Worm (Caenorhabditis elegans) whole organism, L1 larva: Measurements from ENCODE around the gene pxn-1.

Experiments
- C04F5.9 ChIP-seq: sonication (generic microtip); optimal IDR thresholded peaks from 2 replicates; lab custom pipeline; 2016; ENCODE audit warnings: missing genetic modification characterization, missing compliant biosample characterization
- C16A3.4 ChIP-seq: fragments of 150-350 bp; optimal IDR thresholded peaks from 2 replicates; lab custom pipeline; 2014; ENCODE audit warnings: missing biosample characterization, missing genetic modification characterization
- F16B12.6 ChIP-seq: fragments of 150-350 bp; optimal IDR thresholded peaks from 2 replicates; lab custom pipeline; 2014; ENCODE audit warnings: missing biosample characterization, missing genetic modification characterization
- ama-1 ChIP-seq: fragments of 150-350 bp; optimal IDR thresholded peaks from 2 replicates; lab custom pipeline; 2014
- ceh-63 ChIP-seq: fragments of 200-800 bp; sonication (Bioruptor generic); optimal IDR thresholded peaks from 2 replicates; lab custom pipeline; 2018; ENCODE audit warnings: mild to moderate bottlenecking, missing genetic modification characterization, missing compliant biosample characterization
- ceh-8 ChIP-seq: fragments of 200-800 bp; sonication (Bioruptor generic); optimal IDR thresholded peaks from 2 replicates; lab custom pipeline; 2018; ENCODE audit warnings: mild to moderate bottlenecking, missing genetic modification characterization, moderate library complexity, missing compliant biosample characterization
- ceh-82 ChIP-seq, 3 experiments: fragments of 150-350 bp in 1 of 3; sonication (generic microtip) in 2 of 3; optimal IDR thresholded peaks; 2 replicates each; lab custom pipeline; 2014 to 2017; ENCODE audit warnings: missing biosample characterization in 3 of 3, missing genetic modification characterization in 3 of 3
- ceh-88 ChIP-seq: fragments of 200-800 bp; sonication (Bioruptor generic); IDR thresholded peaks from 2 replicates; pipeline ENCODE4 v1.3.6; 2022; ENCODE audit warnings: missing genetic modification characterization, missing compliant biosample characterization
- ces-1 ChIP-seq: fragments of 150-350 bp; optimal IDR thresholded peaks from 2 replicates; lab custom pipeline; 2014; ENCODE audit warnings: missing biosample characterization, missing genetic modification reagents, missing genetic modification characterization
- dpl-1 ChIP-seq, 3 experiments: fragments of 150-350 bp in 2 of 3; sonication (generic microtip) in 1 of 3; optimal IDR thresholded peaks; 2 replicates each; lab custom pipeline; 2014 to 2017; ENCODE audit warnings: missing biosample characterization in 3 of 3, missing genetic modification characterization in 3 of 3, missing genetic modification reagents in 3 of 3
- dsc-1 ChIP-seq: sonication (generic microtip); optimal IDR thresholded peaks from 2 replicates; lab custom pipeline; 2016; ENCODE audit warnings: mild to moderate bottlenecking, missing genetic modification characterization, missing compliant biosample characterization
- efl-1 ChIP-seq, 4 experiments: fragments of 150-350 bp; optimal IDR thresholded peaks in 3 of 4; peaks in 1 of 4; 1 replicate in 1 of 4; 2 replicates in 3 of 4; lab custom pipeline; 2014; ENCODE audit warnings: missing biosample characterization in 2 of 4, missing genetic modification characterization in 2 of 4, missing genetic modification reagents in 2 of 4
- egl-13 ChIP-seq: sonication (generic microtip); optimal IDR thresholded peaks from 2 replicates; lab custom pipeline; 2016; ENCODE audit warnings: missing genotype, missing genetic modification reagents, missing genetic modification characterization, missing compliant biosample characterization
- egl-27 ChIP-seq, 2 experiments: fragments of 150-350 bp in 1 of 2; sonication (generic microtip); optimal IDR thresholded peaks; 3 replicates each; lab custom pipeline; 2017 to 2018; ENCODE audit warnings: missing biosample characterization in 2 of 2, missing genetic modification characterization in 2 of 2, missing genetic modification reagents in 2 of 2
- elt-3 ChIP-seq, 6 experiments: fragments of 150-350 bp in 1 of 6; sonication (generic microtip); optimal IDR thresholded peaks; 2 replicates each; lab custom pipeline; 2017 to 2018; ENCODE audit warnings: missing biosample characterization in 6 of 6, missing genetic modification characterization in 6 of 6, inconsistent platforms in 1 of 6
- ets-5 ChIP-seq: fragments of 200-800 bp; sonication (Bioruptor generic); IDR thresholded peaks from 2 replicates; pipeline ENCODE4 v1.3.6; 2022; ENCODE audit warnings: missing genetic modification characterization, missing compliant biosample characterization
- fkh-10 ChIP-seq: sonication (generic microtip); optimal IDR thresholded peaks from 2 replicates; lab custom pipeline; 2017; ENCODE audit warnings: missing biosample characterization, missing genetic modification reagents, missing genetic modification characterization
- fkh-4 ChIP-seq: sonication (generic microtip); optimal IDR thresholded peaks from 2 replicates; lab custom pipeline; 2016; ENCODE audit warnings: missing compliant biosample characterization, missing genetic modification characterization, borderline replicate concordance
- fkh-8 ChIP-seq: sonication (generic microtip); optimal IDR thresholded peaks from 2 replicates; lab custom pipeline; 2016; ENCODE audit warnings: mild to moderate bottlenecking, missing genetic modification characterization, missing compliant biosample characterization
- fos-1 ChIP-seq: fragments of 150-350 bp; optimal IDR thresholded peaks from 2 replicates; lab custom pipeline; 2014; ENCODE audit warnings: missing biosample characterization, missing genetic modification characterization
- hlh-4 ChIP-seq: sonication (generic microtip); optimal IDR thresholded peaks from 2 replicates; lab custom pipeline; 2016; ENCODE audit warnings: mild to moderate bottlenecking, missing genetic modification characterization, missing compliant biosample characterization
- irx-1 ChIP-seq: sonication (generic microtip); optimal IDR thresholded peaks from 2 replicates; lab custom pipeline; 2016; ENCODE audit warnings: missing genetic modification characterization, missing compliant biosample characterization
- isw-1 ChIP-seq: fragments of 200-800 bp; sonication (Bioruptor generic); IDR thresholded peaks from 2 replicates; pipeline ENCODE4 v1.3.6; 2022; ENCODE audit warnings: missing genetic modification characterization, missing compliant biosample characterization
- jun-1 ChIP-seq: fragments of 150-350 bp; optimal IDR thresholded peaks from 2 replicates; lab custom pipeline; 2014; ENCODE audit warnings: missing biosample characterization, missing genetic modification reagents, missing genetic modification characterization
- lin-13 ChIP-seq: fragments of 150-350 bp; optimal IDR thresholded peaks from 2 replicates; lab custom pipeline; 2014; ENCODE audit warnings: missing biosample characterization, missing genetic modification reagents, missing genetic modification characterization
- lin-14 ChIP-seq: fragments of 200-800 bp; sonication (Bioruptor generic); optimal IDR thresholded peaks from 2 replicates; lab custom pipeline; 2018; ENCODE audit warnings: mild to moderate bottlenecking, missing genetic modification characterization, moderate library complexity, missing compliant biosample characterization
- lin-15B ChIP-seq: fragments of 150-350 bp; sonication (generic microtip); optimal IDR thresholded peaks from 3 replicates; lab custom pipeline; 2014; ENCODE audit warnings: missing biosample characterization, missing genetic modification characterization
- lir-3 ChIP-seq: sonication (generic microtip); optimal IDR thresholded peaks from 2 replicates; lab custom pipeline; 2016; ENCODE audit warnings: mild to moderate bottlenecking, missing genetic modification characterization, moderate library complexity, missing compliant biosample characterization; ENCODE audit not compliant: poor library complexity
- lsy-2 ChIP-seq, 2 experiments: fragments of 150-350 bp; optimal IDR thresholded peaks; 2 replicates each; lab custom pipeline; 2014; ENCODE audit warnings: missing biosample characterization in 2 of 2, missing genetic modification characterization in 2 of 2
- mdl-1 ChIP-seq, 2 experiments: fragments of 150-350 bp; optimal IDR thresholded peaks; 2 replicates each; lab custom pipeline; 2014 to 2017; ENCODE audit warnings: missing biosample characterization in 2 of 2, missing genetic modification characterization in 2 of 2, inconsistent platforms in 1 of 2
- nhr-11 ChIP-seq: fragments of 150-350 bp; optimal IDR thresholded peaks from 2 replicates; lab custom pipeline; 2014; ENCODE audit warnings: missing biosample characterization, missing genetic modification characterization
- nhr-20 ChIP-seq: sonication (generic microtip); optimal IDR thresholded peaks from 2 replicates; lab custom pipeline; 2016; ENCODE audit warnings: mild to moderate bottlenecking, missing genetic modification characterization, missing compliant biosample characterization
- nhr-28 ChIP-seq: fragments of 150-350 bp; optimal IDR thresholded peaks from 2 replicates; lab custom pipeline; 2014; ENCODE audit warnings: missing biosample characterization, missing genetic modification characterization
- nhr-47 ChIP-seq: sonication (generic microtip); optimal IDR thresholded peaks from 2 replicates; lab custom pipeline; 2016; ENCODE audit warnings: mild to moderate bottlenecking, missing genetic modification characterization, moderate library complexity, missing compliant biosample characterization
- nhr-71 ChIP-seq: sonication (generic microtip); optimal IDR thresholded peaks from 2 replicates; lab custom pipeline; 2016; ENCODE audit warnings: mild to moderate bottlenecking, missing genetic modification characterization, moderate library complexity, missing compliant biosample characterization
- nhr-90 ChIP-seq: sonication (generic microtip); optimal IDR thresholded peaks from 2 replicates; lab custom pipeline; 2016; ENCODE audit warnings: mild to moderate bottlenecking, missing genetic modification characterization, missing compliant biosample characterization; ENCODE audit not compliant: poor library complexity
- skn-1 ChIP-seq: fragments of 150-350 bp; optimal IDR thresholded peaks from 2 replicates; lab custom pipeline; 2014; ENCODE audit warnings: missing biosample characterization, missing genetic modification characterization
- swsn-7 ChIP-seq: sonication (generic microtip); optimal IDR thresholded peaks from 2 replicates; lab custom pipeline; 2016; ENCODE audit warnings: missing genetic modification characterization, missing compliant biosample characterization
- tlp-1 ChIP-seq: fragments of 150-350 bp; optimal IDR thresholded peaks from 2 replicates; lab custom pipeline; 2014; ENCODE audit warnings: missing biosample characterization, missing genetic modification characterization
- unc-62 ChIP-seq: fragments of 150-350 bp; optimal IDR thresholded peaks from 2 replicates; lab custom pipeline; 2014; ENCODE audit warnings: missing biosample characterization, missing genetic modification reagents, missing genetic modification characterization
- unc-86 ChIP-seq: sonication (generic microtip); optimal IDR thresholded peaks from 2 replicates; lab custom pipeline; 2016; ENCODE audit warnings: missing genetic modification characterization, missing compliant biosample characterization
- xbp-1 ChIP-seq: sonication (generic microtip); optimal IDR thresholded peaks from 2 replicates; lab custom pipeline; 2016; ENCODE audit warnings: missing genetic modification characterization, missing compliant biosample characterization
- ztf-11 ChIP-seq, 2 experiments: sonication (generic microtip); optimal IDR thresholded peaks; 2 replicates each; lab custom pipeline; 2016 to 2017; ENCODE audit warnings: missing genetic modification characterization in 2 of 2, missing biosample characterization in 1 of 2, missing compliant biosample characterization in 1 of 2

Gene pxn-1

ce11 chrV:8513361-8513760 lies 18.7 kb downstream of the pxn-1 start, which contains the start of gene F45F2.9:
Gene F45F2.9 (minus strand): TSS chrV:8513461.
- no peak for TF ChIP-seq egl-13 (tag; lab: Kevin White, UChicago)
- TF ChIP-seq lir-3 (tag; lab: Kevin White, UChicago) = no peak
- TF ChIP-seq C16A3.4 = no peak
- no peak for TF ChIP-seq tlp-1 (tag; lab: Kevin White, UChicago)
- no peak for TF ChIP-seq lin-15B (tag; lab: Kevin White, UChicago)
- no peak for TF ChIP-seq unc-62 (GFP tag; lab: Kevin White, UChicago)
- TF ChIP-seq fkh-10 (GFP tag; lab: Kevin White, UChicago) = no peak
- TF ChIP-seq unc-86 (tag; lab: Kevin White, UChicago) = no peak
- TF ChIP-seq ama-1 (lab: Kevin White, UChicago) = no peak
- no peak for TF ChIP-seq ets-5 (GFP tag; lab: Robert Waterston, UW)
- TF ChIP-seq ces-1 = no peak
- TF ChIP-seq xbp-1 (tag; lab: Kevin White, UChicago) = no peak
- no peak for TF ChIP-seq egl-27 (tag; optimal IDR thresholded peaks at IDR 0.05; lab: Kevin White, UChicago)

ce11 chrV:8516426-8516825 lies 21.7 kb downstream of the pxn-1 start:
- TF ChIP-seq isw-1 (GFP tag; lab: Robert Waterston, UW) (no peak), fos-1 (tag; lab: Kevin White, UChicago) (no peak), xbp-1 (tag; lab: Kevin White, UChicago) (no peak), nhr-28 (tag; lab: Kevin White, UChicago) (no peak), lin-13 (GFP tag; lab: Kevin White, UChicago) (no peak), C04F5.9 (no peak), ceh-8 (GFP tag; lab: Kevin White, UChicago) (no peak), efl-1 (optimal IDR thresholded peaks at IDR 0.05; lab: Kevin White, UChicago) (no peak), efl-1 (GFP tag; optimal IDR thresholded peaks at IDR 0.05 in 1 of 2; lab: Kevin White, UChicago) (no peak), F16B12.6 (tag; lab: Kevin White, UChicago) (no peak), elt-3 (tag; optimal IDR thresholded peaks at IDR 0.05; lab: Kevin White, UChicago) (no peak), fkh-8 (tag; lab: Kevin White, UChicago) (no peak), egl-27 (tag; optimal IDR thresholded peaks at IDR 0.05; lab: Kevin White, UChicago) (no peak), fkh-10 (GFP tag; lab: Kevin White, UChicago) (no peak), lin-15B (tag; lab: Kevin White, UChicago) (no peak), tlp-1 (tag; lab: Kevin White, UChicago) (no peak), ztf-11 (tag; optimal IDR thresholded peaks at IDR 0.05; lab: Kevin White, UChicago) (no peak), nhr-47 (tag; lab: Kevin White, UChicago) (no peak), unc-86 (tag; lab: Kevin White, UChicago) (no peak)

ce11 chrV:8517711-8518110 lies 23.0 kb downstream of the pxn-1 start:
- TF ChIP-seq efl-1 (optimal IDR thresholded peaks at IDR 0.05; lab: Kevin White, UChicago) (no peak), efl-1 (GFP tag; optimal IDR thresholded peaks at IDR 0.05 in 1 of 2; lab: Kevin White, UChicago) (peak in 1 of 2 experiments; percentile 14), hlh-4 (tag; lab: Kevin White, UChicago) (no peak)

- TF ChIP-seq nhr-11 (tag; lab: Kevin White, UChicago) = no peak
- TF ChIP-seq fkh-4 (tag; lab: Kevin White, UChicago) = no peak
- peak; percentile 26 to 34 for TF ChIP-seq efl-1 (optimal IDR thresholded peaks at IDR 0.05; lab: Kevin White, UChicago)
- no peak for TF ChIP-seq efl-1 (GFP tag; optimal IDR thresholded peaks at IDR 0.05 in 1 of 2; lab: Kevin White, UChicago)
- TF ChIP-seq ceh-88 (GFP tag; lab: Robert Waterston, UW) = no peak
- no peak for TF ChIP-seq lin-15B (tag; lab: Kevin White, UChicago)
- no peak for TF ChIP-seq lir-3 (tag; lab: Kevin White, UChicago)
- peak; percentile 32 for TF ChIP-seq nhr-71
- peak in 1 of 2 experiments; percentile 50 for TF ChIP-seq lsy-2 (tag; optimal IDR thresholded peaks at IDR 0.05; lab: Kevin White, UChicago)
- no peak for TF ChIP-seq nhr-47 (tag; lab: Kevin White, UChicago)
- peak; percentile 35 for TF ChIP-seq skn-1
- no peak for TF ChIP-seq ceh-63 (GFP tag; lab: Kevin White, UChicago)
- peak; percentile 22 for TF ChIP-seq swsn-7 (tag; lab: Kevin White, UChicago)
- no peak for TF ChIP-seq irx-1 (tag; lab: Kevin White, UChicago)
- TF ChIP-seq ceh-82 (tag; optimal IDR thresholded peaks at IDR 0.05; lab: Kevin White, UChicago) = peak in 1 of 3 experiments; percentile 24
- TF ChIP-seq nhr-28 (tag; lab: Kevin White, UChicago) = no peak
- TF ChIP-seq fkh-10 (GFP tag; lab: Kevin White, UChicago) = no peak
- TF ChIP-seq jun-1 (tag; lab: Kevin White, UChicago) = no peak
- no peak for TF ChIP-seq nhr-90 (tag; lab: Kevin White, UChicago)
- peak; percentile 3 for TF ChIP-seq dsc-1 (tag; lab: Kevin White, UChicago)
- TF ChIP-seq nhr-20 (tag; lab: Kevin White, UChicago) = peak; percentile 4
- TF ChIP-seq mdl-1 (tag; optimal IDR thresholded peaks at IDR 0.05; lab: Kevin White, UChicago) = peak in 1 of 2 experiments; percentile 36
- peak; percentile 13 for TF ChIP-seq F16B12.6 (tag; lab: Kevin White, UChicago)
- TF ChIP-seq lin-14 (GFP tag; lab: Kevin White, UChicago) = no peak
- TF ChIP-seq dpl-1 (GFP tag; optimal IDR thresholded peaks at IDR 0.05; lab: Kevin White, UChicago) = peak in 1 of 3 experiments; percentile 30
- no peak for TF ChIP-seq ama-1 (lab: Kevin White, UChicago)
These were observed 23.6 kb downstream of the pxn-1 start for ce11 chrV:8518283-8518682.
